Worm (Caenorhabditis elegans) whole organism, L4 larva: Measurements from ENCODE around the gene T28D9.4.

Source experiments
- F10B5.3 ChIP-seq: sonication (generic microtip); optimal IDR thresholded peaks from 2 replicates; lab custom pipeline; 2016; ENCODE audit warnings: mild to moderate bottlenecking, missing genetic modification characterization, missing compliant biosample characterization
- F37D6.2 ChIP-seq: sonication (generic microtip); optimal IDR thresholded peaks from 2 replicates; lab custom pipeline; 2016; ENCODE audit warnings: mild to moderate bottlenecking, missing genetic modification characterization, missing compliant biosample characterization
- T20F7.1 ChIP-seq: fragments of 200-800 bp; sonication (Bioruptor generic); optimal IDR thresholded peaks from 2 replicates; lab custom pipeline; 2018; ENCODE audit warnings: mild to moderate bottlenecking, missing genetic modification characterization, missing compliant biosample characterization
- T26A8.4 ChIP-seq: fragments of 200-800 bp; sonication (Bioruptor generic); IDR thresholded peaks from 2 replicates; pipeline ENCODE4 v1.3.6; 2022; ENCODE audit warnings: missing genetic modification characterization, missing compliant biosample characterization
- ZK546.5 ChIP-seq, 2 experiments: sonication (generic microtip); optimal IDR thresholded peaks; 2 replicates each; lab custom pipeline; 2017; ENCODE audit warnings: missing biosample characterization in 2 of 2, missing genetic modification characterization in 2 of 2
- aha-1 ChIP-seq: fragments of 150-350 bp; peaks from one replicate; lab custom pipeline; 2014; ENCODE audit warnings: missing biosample characterization, missing genetic modification characterization
- ama-1 ChIP-seq: fragments of 150-350 bp; optimal IDR thresholded peaks from 2 replicates; lab custom pipeline; 2014; ENCODE audit warnings: inconsistent platforms, mixed read lengths
- ceh-32 ChIP-seq: sonication (generic microtip); optimal IDR thresholded peaks from 2 replicates; lab custom pipeline; 2016; ENCODE audit warnings: mild to moderate bottlenecking, missing genetic modification characterization, missing compliant biosample characterization; ENCODE audit not compliant: poor library complexity
- ceh-62 ChIP-seq: sonication (generic microtip); optimal IDR thresholded peaks from 2 replicates; lab custom pipeline; 2017; ENCODE audit warnings: missing biosample characterization, missing genetic modification characterization
- ceh-82 ChIP-seq: sonication (generic microtip); optimal IDR thresholded peaks from 2 replicates; lab custom pipeline; 2017; ENCODE audit warnings: missing biosample characterization, missing genetic modification characterization
- ctbp-1 ChIP-seq: fragments of 200-800 bp; sonication (Bioruptor generic); IDR thresholded peaks from 2 replicates; pipeline ENCODE4 v1.3.6; 2022; ENCODE audit warnings: missing genetic modification reagents, missing genetic modification characterization, missing compliant biosample characterization
- daf-16 ChIP-seq, 3 experiments: sonication (generic microtip); optimal IDR thresholded peaks; 2 replicates each; lab custom pipeline; 2016 to 2017; ENCODE audit warnings: missing genetic modification characterization in 3 of 3, missing genetic modification reagents in 3 of 3, mild to moderate bottlenecking in 2 of 3, missing compliant biosample characterization in 2 of 3, missing biosample characterization in 1 of 3, moderate library complexity in 1 of 3
- daf-8 ChIP-seq: fragments of 200-800 bp; sonication (Bioruptor generic); IDR thresholded peaks from 2 replicates; pipeline ENCODE4 v1.3.6; 2022; ENCODE audit warnings: missing genetic modification characterization, missing compliant biosample characterization
- dmd-6 ChIP-seq: fragments of 200-800 bp; sonication (Bioruptor generic); IDR thresholded peaks from 2 replicates; pipeline ENCODE4 v1.3.6; 2022; ENCODE audit warnings: missing genetic modification reagents, missing genetic modification characterization, missing compliant biosample characterization
- dmd-9 ChIP-seq: fragments of 200-800 bp; sonication (Bioruptor generic); IDR thresholded peaks from 2 replicates; pipeline ENCODE4 v1.3.6; 2022; ENCODE audit warnings: missing genetic modification reagents, missing genetic modification characterization, missing compliant biosample characterization
- dve-1 ChIP-seq: sonication (generic microtip); optimal IDR thresholded peaks from 2 replicates; lab custom pipeline; 2017; ENCODE audit warnings: antibody characterized with exemption, mild to moderate bottlenecking, missing genetic modification characterization, missing compliant biosample characterization; ENCODE audit not compliant: insufficient read depth
- egl-27 ChIP-seq: sonication (generic microtip); optimal IDR thresholded peaks from 3 replicates; lab custom pipeline; 2017; ENCODE audit warnings: missing biosample characterization, missing genetic modification reagents, missing genetic modification characterization
- gei-8 ChIP-seq: fragments of 200-800 bp; sonication (Bioruptor generic); optimal IDR thresholded peaks from 2 replicates; lab custom pipeline; 2018; ENCODE audit warnings: mild to moderate bottlenecking, missing genetic modification characterization, missing compliant biosample characterization
- hlh-11 ChIP-seq: fragments of 200-800 bp; sonication (Bioruptor generic); optimal IDR thresholded peaks from 2 replicates; lab custom pipeline; 2018; ENCODE audit warnings: mild to moderate bottlenecking, missing genetic modification characterization, missing compliant biosample characterization
- hlh-30 ChIP-seq: sonication (generic microtip); optimal IDR thresholded peaks from 2 replicates; lab custom pipeline; 2017; ENCODE audit warnings: antibody characterized with exemption, mild to moderate bottlenecking, missing genetic modification characterization, missing compliant biosample characterization; ENCODE audit not compliant: insufficient read depth
- lin-1 ChIP-seq: fragments of 200-800 bp; sonication (Bioruptor generic); IDR thresholded peaks from 2 replicates; pipeline ENCODE4 v1.3.6; 2022; ENCODE audit warnings: missing genetic modification reagents, missing genetic modification characterization, missing compliant biosample characterization
- lin-13 ChIP-seq: fragments of 150-350 bp; optimal IDR thresholded peaks from 2 replicates; lab custom pipeline; 2014; ENCODE audit warnings: missing biosample characterization, missing genetic modification reagents, missing genetic modification characterization
- lin-38 ChIP-seq: fragments of 200-800 bp; sonication (Bioruptor generic); IDR thresholded peaks from 2 replicates; pipeline ENCODE4 v1.3.6; 2022; ENCODE audit warnings: missing genetic modification reagents, missing genetic modification characterization, missing compliant biosample characterization
- lir-3 ChIP-seq: sonication (generic microtip); optimal IDR thresholded peaks from 2 replicates; lab custom pipeline; 2016; ENCODE audit warnings: mild to moderate bottlenecking, missing genetic modification characterization, missing compliant biosample characterization
- madf-5 ChIP-seq, 2 experiments: fragments of 200-800 bp; sonication (Bioruptor generic); IDR thresholded peaks; 2 replicates each; pipeline ENCODE4 v1.3.6; 2022; ENCODE audit warnings: missing compliant biosample characterization in 2 of 2, missing genetic modification characterization in 2 of 2
- mep-1 ChIP-seq: fragments of 150-350 bp; sonication (generic microtip); optimal IDR thresholded peaks from 3 replicates; lab custom pipeline; 2014; ENCODE audit warnings: missing biosample characterization, missing genetic modification characterization
- mxl-2 ChIP-seq: fragments of 200-800 bp; sonication (Bioruptor generic); conservative IDR thresholded peaks from 2 replicates; pipeline ENCODE4 v1.3.6; 2022; ENCODE audit warnings: missing genetic modification reagents, missing genetic modification characterization, missing compliant biosample characterization
- mxl-3 ChIP-seq: fragments of 200-800 bp; sonication (Bioruptor generic); optimal IDR thresholded peaks from 2 replicates; lab custom pipeline; 2018; ENCODE audit warnings: mild to moderate bottlenecking, missing genetic modification characterization, missing compliant biosample characterization
- nhr-102 ChIP-seq: sonication (generic microtip); optimal IDR thresholded peaks from 2 replicates; lab custom pipeline; 2016; ENCODE audit warnings: mild to moderate bottlenecking, missing genetic modification characterization, moderate library complexity, missing compliant biosample characterization
- nhr-237 ChIP-seq: sonication (generic microtip); optimal IDR thresholded peaks from 2 replicates; lab custom pipeline; 2017; ENCODE audit warnings: missing biosample characterization, missing genetic modification characterization
- nhr-25 ChIP-seq: sonication (generic microtip); optimal IDR thresholded peaks from 2 replicates; lab custom pipeline; 2017; ENCODE audit warnings: missing genetic modification characterization, mild to moderate bottlenecking, missing compliant biosample characterization, antibody characterized with exemption, moderate library complexity, borderline replicate concordance; ENCODE audit not compliant: insufficient read depth
- nhr-28 ChIP-seq: fragments of 150-350 bp; optimal IDR thresholded peaks from 2 replicates; lab custom pipeline; 2014; ENCODE audit warnings: missing biosample characterization, missing genetic modification characterization
- nhr-41 ChIP-seq: fragments of 200-800 bp; sonication (Bioruptor generic); IDR thresholded peaks from 2 replicates; pipeline ENCODE4 v1.3.6; 2022; ENCODE audit warnings: missing genetic modification reagents, missing genetic modification characterization, missing compliant biosample characterization
- nhr-76 ChIP-seq: fragments of 150-350 bp; optimal IDR thresholded peaks from 2 replicates; lab custom pipeline; 2014; ENCODE audit warnings: missing biosample characterization, missing genetic modification characterization
- pqm-1 ChIP-seq: sonication (generic microtip); optimal IDR thresholded peaks from 2 replicates; lab custom pipeline; 2017; ENCODE audit warnings: missing biosample characterization, missing genetic modification characterization
- saeg-2 ChIP-seq: fragments of 200-800 bp; sonication (Bioruptor generic); IDR thresholded peaks from 2 replicates; pipeline ENCODE4 v1.3.6; 2022; ENCODE audit warnings: missing genetic modification reagents, missing genetic modification characterization, missing compliant biosample characterization
- set-16 ChIP-seq: fragments of 200-800 bp; sonication (Bioruptor generic); IDR thresholded peaks from 2 replicates; pipeline ENCODE4 v1.3.6; 2022; ENCODE audit warnings: missing genetic modification reagents, missing genetic modification characterization, missing compliant biosample characterization
- skn-1 ChIP-seq: fragments of 150-350 bp; optimal IDR thresholded peaks from 2 replicates; lab custom pipeline; 2014; ENCODE audit warnings: missing biosample characterization, missing genetic modification characterization
- snpc-4 ChIP-seq: fragments of 150-350 bp; optimal IDR thresholded peaks from 2 replicates; lab custom pipeline; 2014; ENCODE audit warnings: missing biosample characterization, missing genetic modification characterization
- spr-1 ChIP-seq: sonication (generic microtip); optimal IDR thresholded peaks from 2 replicates; lab custom pipeline; 2016; ENCODE audit warnings: mild to moderate bottlenecking, missing genetic modification characterization, missing compliant biosample characterization
- tag-97 ChIP-seq: fragments of 200-800 bp; sonication (Bioruptor generic); IDR thresholded peaks from 2 replicates; pipeline ENCODE4 v1.3.6; 2022; ENCODE audit warnings: missing genetic modification characterization, missing compliant biosample characterization
- unc-39 ChIP-seq: sonication (generic microtip); optimal IDR thresholded peaks from 2 replicates; lab custom pipeline; 2017; ENCODE audit warnings: missing biosample characterization, missing genetic modification characterization
- unc-62 ChIP-seq, 3 experiments: fragments of 150-350 bp in 1 of 3; sonication (generic microtip); optimal IDR thresholded peaks in 2 of 3; peaks in 1 of 3; 1 replicate in 1 of 3; 2 replicates in 2 of 3; lab custom pipeline; 2014 to 2017; ENCODE audit warnings: missing biosample characterization in 3 of 3, missing genetic modification characterization in 3 of 3, missing genetic modification reagents in 3 of 3, missing genotype in 1 of 3
- zfp-2 ChIP-seq: sonication (generic microtip); optimal IDR thresholded peaks from 2 replicates; lab custom pipeline; 2016; ENCODE audit warnings: mild to moderate bottlenecking, missing genetic modification characterization, missing compliant biosample characterization
- zfp-3 ChIP-seq: fragments of 200-800 bp; sonication (Bioruptor generic); conservative IDR thresholded peaks from 2 replicates; pipeline ENCODE4 v1.3.6; 2022; ENCODE audit warnings: missing genetic modification reagents, missing genetic modification characterization, missing compliant biosample characterization

T28D9.4 gene

ce11 chrII:6523940-6524339, 47.2 kb downstream of the T28D9.4 start:
- TF ChIP-seq zfp-3 (GFP tag; lab: Robert Waterston, UW): 0 out of 2 replicates have a peak, but pooled peaks have one; percentile 7
- no peak for TF ChIP-seq nhr-41 (GFP tag; lab: Robert Waterston, UW)
- TF ChIP-seq aha-1: peak; percentile 91

ce11 chrII:6524501-6524977, 47.8 kb downstream of the T28D9.4 start, which contains the start of gene C56E6.2:
TSS of gene C56E6.2 (plus strand) at chrII:6524927.
- TF ChIP-seq dmd-6: 0 out of 2 replicates have a peak, but pooled peaks have one; percentile 32
- TF ChIP-seq pqm-1 (tag; lab: Kevin White, UChicago): no peak
- peak; percentile 67 for TF ChIP-seq hlh-11
- TF ChIP-seq daf-16 (GFP tag; optimal IDR thresholded peaks at IDR 0.05; lab: Kevin White, UChicago): no peak
- peak; percentile 72 for TF ChIP-seq daf-16 (tag; optimal IDR thresholded peaks at IDR 0.05; lab: Kevin White, UChicago)
- no peak for TF ChIP-seq ceh-62
- no peak for TF ChIP-seq nhr-28
- no peak for TF ChIP-seq mxl-2
- TF ChIP-seq nhr-76 (tag; lab: Kevin White, UChicago): no peak
- TF ChIP-seq nhr-25 (tag; lab: Kevin White, UChicago): no peak
- TF ChIP-seq dve-1 (tag; lab: Kevin White, UChicago): peak; percentile 21
- no peak for TF ChIP-seq lin-1
- no peak for TF ChIP-seq spr-1
- TF ChIP-seq skn-1 (tag; lab: Kevin White, UChicago): no peak
- TF ChIP-seq F37D6.2 (tag; lab: Kevin White, UChicago): no peak
- no peak for TF ChIP-seq T20F7.1
- TF ChIP-seq, all 104 proteins: peak for 4

ce11 chrII:6526136-6526684, 49.5 kb downstream of the T28D9.4 start:
- TF ChIP-seq zfp-2 (tag; lab: Kevin White, UChicago) (no peak), gei-8 (no peak), aha-1 (no peak), nhr-102 (tag; lab: Kevin White, UChicago) (peak; percentile 52), T20F7.1 (no peak), ceh-62 (no peak), set-16 (GFP tag; lab: Robert Waterston, UW) (no peak), daf-8 (GFP tag; lab: Robert Waterston, UW) (no peak), snpc-4 (tag; lab: Kevin White, UChicago) (no peak), mep-1 (tag; lab: Kevin White, UChicago) (no peak), ceh-32 (tag; lab: Kevin White, UChicago) (no peak), egl-27 (tag; lab: Kevin White, UChicago) (no peak), ama-1 (lab: Kevin White, UChicago) (no peak), hlh-30 (no peak), dve-1 (tag; lab: Kevin White, UChicago) (peak; percentile 7), F10B5.3 (tag; lab: Kevin White, UChicago) (no peak), madf-5 (GFP tag; IDR thresholded peaks at IDR 0.05; lab: Robert Waterston, UW) (no peak), unc-39 (tag; lab: Kevin White, UChicago) (no peak), dmd-9 (no peak), ceh-82 (tag; lab: Kevin White, UChicago) (no peak), lir-3 (no peak), mxl-3 (GFP tag; lab: Kevin White, UChicago) (no peak), skn-1 (tag; lab: Kevin White, UChicago) (no peak), saeg-2 (GFP tag; lab: Robert Waterston, UW) (no peak), tag-97 (GFP tag; lab: Robert Waterston, UW) (no peak), nhr-41 (GFP tag; lab: Robert Waterston, UW) (no peak), unc-62 (GFP tag; optimal IDR thresholded peaks at IDR 0.05 in 1 of 2; lab: Kevin White, UChicago) (peak in 1 of 2 experiments; percentile 10), unc-62 (tag; optimal IDR thresholded peaks at IDR 0.05; lab: Kevin White, UChicago) (no peak), T26A8.4 (GFP tag; lab: Robert Waterston, UW) (no peak), lin-38 (GFP tag; lab: Robert Waterston, UW) (peak; percentile 34; the same call in 1 of the 2 replicates), ctbp-1 (GFP tag; lab: Robert Waterston, UW) (no peak), daf-16 (GFP tag; optimal IDR thresholded peaks at IDR 0.05; lab: Kevin White, UChicago) (no peak), daf-16 (tag; optimal IDR thresholded peaks at IDR 0.05; lab: Kevin White, UChicago) (peak; percentile 91), ZK546.5 (tag; optimal IDR thresholded peaks at IDR 0.05; lab: Kevin White, UChicago) (no peak), nhr-237 (no peak), lin-13 (GFP tag; lab: Kevin White, UChicago) (no peak)
